Worm (Caenorhabditis elegans) whole organism, L4/young adult: ENCODE measurements around the gene atln-1.
"Not testable (repeated sequence)": the region's sequence is repeated elsewhere in the genome, so short reads cannot be mapped to it uniquely, and the experiment has no call there.

Experiments
- W03F9.2 ChIP-seq: fragments of 150-350 bp; optimal IDR thresholded peaks from 2 replicates; lab custom pipeline; 2014; ENCODE audit warnings: missing biosample characterization, missing genetic modification characterization
- dao-5 ChIP-seq: sonication (generic microtip); optimal IDR thresholded peaks from 2 replicates; lab custom pipeline; 2016; ENCODE audit warnings: missing genotype, missing genetic modification characterization, moderate library complexity, missing compliant biosample characterization
- him-1 ChIP-seq: sonication (generic microtip); optimal IDR thresholded peaks from 2 replicates; lab custom pipeline; 2016; ENCODE audit warnings: missing genotype, missing genetic modification reagents, missing genetic modification characterization, missing compliant biosample characterization

The atln-1 gene

DNA sequence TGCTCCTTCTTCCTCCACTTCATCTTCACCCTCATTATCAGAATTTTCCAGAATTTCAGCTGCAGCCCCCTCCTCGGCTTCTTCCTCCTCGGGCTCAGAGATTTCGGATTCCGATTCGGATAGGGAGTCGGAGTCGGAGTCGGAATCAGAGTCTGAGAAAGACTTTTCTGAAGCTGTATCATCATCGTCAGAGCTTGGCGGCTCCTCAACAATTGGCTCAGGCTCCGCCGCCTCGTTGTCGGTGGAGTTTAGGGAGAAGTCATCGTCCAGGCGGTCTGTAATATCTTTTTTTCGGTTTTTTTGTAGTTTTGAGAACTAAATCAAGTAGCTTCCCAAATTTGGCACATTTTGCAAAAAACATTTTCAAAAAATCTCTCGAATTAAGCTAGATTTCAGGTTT, 17.7 kb upstream of the atln-1 start:
- TF ChIP-seq him-1 (tag; lab: Kevin White, UChicago) (no peak), dao-5 (tag; lab: Kevin White, UChicago) (no peak), W03F9.2 (tag; lab: Kevin White, UChicago) (no peak)

ce11 chrIV:2771692-2772091, 16.8 kb upstream of the atln-1 start, which contains the start of gene Y54G2A.11:
Gene Y54G2A.11, minus strand, starts transcription at chrIV:2771792.
- TF ChIP-seq W03F9.2 (tag; lab: Kevin White, UChicago) (no peak), him-1 (tag; lab: Kevin White, UChicago) (no peak), dao-5 (tag; lab: Kevin White, UChicago) (no peak)

DNA sequence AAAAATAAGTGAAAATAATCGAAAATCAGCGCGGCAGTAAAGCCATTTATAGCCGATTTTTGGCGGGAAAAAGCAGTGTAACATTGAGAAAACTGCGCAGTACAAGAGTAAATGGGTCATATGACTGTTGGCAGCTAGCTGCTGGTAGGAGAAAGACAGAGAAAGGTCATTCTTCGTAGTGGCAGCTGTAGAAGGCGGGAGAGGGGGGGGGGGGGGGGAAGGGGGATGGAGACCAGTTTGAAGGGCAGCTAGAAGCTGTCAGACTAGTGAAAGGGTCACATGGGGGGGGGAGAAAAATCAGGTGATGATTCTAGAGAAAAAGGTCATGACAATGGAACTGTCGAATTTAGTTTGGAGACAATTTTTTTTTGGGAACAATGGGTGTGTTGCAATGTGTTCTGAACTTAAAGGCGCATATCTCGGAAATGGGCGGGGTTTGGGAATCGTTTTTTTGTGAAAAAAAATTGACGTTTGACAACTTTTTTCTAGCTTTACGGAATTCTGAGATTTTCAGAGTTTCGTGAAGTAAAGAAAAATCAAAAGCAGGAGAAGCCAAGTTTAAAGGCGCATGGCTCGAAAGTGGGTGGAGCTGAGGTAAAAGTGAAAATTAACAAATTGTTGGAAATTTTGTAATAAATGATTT, 16.2 kb upstream of the atln-1 start:
- TF ChIP-seq W03F9.2 (tag; lab: Kevin White, UChicago) (no peak), him-1 (tag; lab: Kevin White, UChicago) (no peak), dao-5 (tag; lab: Kevin White, UChicago) (no peak)

DNA sequence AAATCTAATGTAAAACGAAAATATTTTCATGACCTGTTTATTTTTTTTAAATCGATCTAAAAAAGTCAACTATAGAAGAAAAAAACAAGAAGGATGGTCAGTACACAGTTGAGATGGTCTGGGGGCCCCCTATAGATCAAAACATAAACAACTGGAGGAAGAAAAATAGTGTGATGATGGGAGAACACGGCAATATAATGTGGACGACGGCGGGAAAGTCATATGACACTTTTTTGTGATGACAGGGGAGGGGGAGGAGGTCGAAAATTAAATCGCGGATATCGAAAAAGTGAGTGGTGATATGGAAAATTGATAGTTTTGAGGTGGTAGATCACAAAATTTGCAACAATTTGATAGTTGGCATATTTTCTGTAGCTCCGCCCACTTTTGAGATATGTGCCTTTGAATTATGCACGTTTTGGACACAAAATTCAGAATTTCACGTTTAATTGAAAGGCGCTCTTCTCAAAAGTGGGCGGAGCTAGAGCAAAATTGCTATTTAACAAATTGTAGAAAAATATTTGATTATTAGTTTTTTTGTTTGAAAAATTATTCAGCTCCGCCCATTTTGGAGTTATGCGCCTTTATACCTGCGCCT, 15.0 kb upstream of the atln-1 start:
- TF ChIP-seq W03F9.2 (tag; lab: Kevin White, UChicago) (no peak), dao-5 (tag; lab: Kevin White, UChicago) (no peak), him-1 (tag; lab: Kevin White, UChicago) (no peak)

- TF ChIP-seq W03F9.2 (tag; lab: Kevin White, UChicago) (peak; percentile 43), him-1 (tag; lab: Kevin White, UChicago) (no peak), dao-5 (tag; lab: Kevin White, UChicago) (no peak)
Measured at ce11 chrIV:2774500-2774899, 14.0 kb upstream of the atln-1 start.

DNA sequence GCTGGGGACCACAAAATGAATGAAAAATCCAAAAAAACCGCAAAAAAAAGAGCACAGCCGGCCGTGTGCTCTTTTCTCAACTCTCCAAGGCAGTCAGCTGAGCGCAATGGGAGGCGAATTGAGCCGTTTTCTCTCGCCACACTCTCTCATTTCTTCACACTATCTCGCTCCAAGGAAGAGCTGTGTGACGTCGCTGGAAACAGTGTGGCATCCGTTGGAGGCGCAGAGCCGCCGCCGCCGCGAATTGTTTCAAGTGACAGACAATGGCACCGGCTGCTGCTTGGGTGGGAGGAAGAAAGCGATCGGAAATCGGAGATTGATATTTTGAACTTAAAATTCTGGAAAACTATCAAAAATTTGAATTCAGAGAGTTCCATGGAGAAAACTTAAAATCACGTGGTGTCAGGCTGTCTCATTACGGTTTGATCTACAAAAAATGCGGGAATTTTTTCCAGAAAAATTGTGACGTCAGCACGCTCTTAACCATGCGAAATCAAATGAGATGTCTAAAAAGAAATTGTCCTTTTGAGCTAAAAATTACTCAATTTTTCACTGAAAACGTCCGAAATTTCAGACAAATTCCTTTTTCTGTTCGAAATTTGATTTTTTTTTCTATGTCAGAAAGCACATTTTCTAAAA, 12.4 kb upstream of the atln-1 start:
- TF ChIP-seq W03F9.2 (tag; lab: Kevin White, UChicago) (no peak), him-1 (tag; lab: Kevin White, UChicago) (no peak), dao-5 (tag; lab: Kevin White, UChicago) (no peak)

DNA sequence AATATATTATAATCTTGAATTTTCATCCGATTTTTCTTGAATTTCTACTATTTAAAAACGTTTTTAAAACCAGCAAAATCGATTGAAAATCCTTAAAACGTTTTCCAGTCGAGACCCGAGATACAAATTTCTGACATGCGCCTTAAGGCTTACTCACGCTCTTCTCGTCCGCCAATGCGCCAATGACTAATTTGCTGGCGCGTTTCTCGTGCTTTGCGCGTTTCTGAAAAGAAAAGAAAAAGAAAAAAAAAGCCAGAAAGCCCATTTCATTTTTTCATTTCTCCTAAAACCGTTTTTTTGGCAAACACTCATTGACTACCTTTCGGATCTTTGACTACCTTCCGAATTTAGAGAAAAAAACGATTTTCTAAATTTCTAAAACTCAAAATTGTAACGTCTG, 11.8 kb upstream of the atln-1 start:
- TF ChIP-seq W03F9.2 (tag; lab: Kevin White, UChicago): no peak
- no peak for TF ChIP-seq dao-5 (tag; lab: Kevin White, UChicago)
- no peak for TF ChIP-seq him-1 (tag; lab: Kevin White, UChicago)

ce11 chrIV:2777841-2778240, 10.6 kb upstream of the atln-1 start, which contains the start of gene Y54G2A.72:
Gene Y54G2A.72, plus strand, starts transcription at chrIV:2778141.
- TF ChIP-seq him-1, dao-5, W03F9.2 (tag; lab: Kevin White, UChicago): not testable (repeated sequence)

DNA sequence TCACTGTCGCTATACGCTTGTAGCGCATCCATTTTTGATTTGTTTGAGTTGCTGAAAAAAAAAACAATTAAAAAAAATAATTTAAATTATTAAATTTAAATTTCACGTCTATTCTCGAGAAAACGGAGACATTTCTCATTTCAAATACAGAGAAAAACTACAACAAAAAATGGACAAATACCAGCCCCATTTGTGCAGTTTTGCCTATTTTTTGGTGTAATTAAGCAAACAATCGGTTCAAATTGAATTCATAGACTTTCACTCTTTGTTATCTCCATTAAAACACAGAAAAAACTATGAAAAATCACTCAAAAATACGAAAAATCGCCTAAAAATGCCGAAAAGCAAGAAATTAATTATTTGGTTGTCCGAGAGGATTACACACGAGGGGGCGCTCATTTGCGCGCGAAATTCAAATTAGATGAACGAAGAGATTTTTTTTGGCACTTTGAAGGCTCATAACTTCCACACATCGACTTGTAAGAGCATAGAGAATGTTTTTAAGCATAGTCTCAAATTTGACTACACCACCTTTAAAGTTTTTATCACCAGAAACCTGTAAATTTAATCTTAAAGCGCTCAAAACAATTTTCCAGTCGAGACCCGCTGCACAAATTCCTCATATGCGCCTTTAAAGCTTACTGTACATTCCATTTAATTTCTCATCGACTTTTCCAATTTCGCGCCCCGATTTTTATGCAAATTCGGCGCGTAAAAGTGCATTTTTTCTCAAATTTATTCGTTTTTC, 5.5 kb upstream of the atln-1 start, which contains the start of gene Y54G2A.12:
Gene Y54G2A.12 (minus strand): TSS at position 51 of the 748 bp plus-strand sequence.
- TF ChIP-seq W03F9.2 (tag; lab: Kevin White, UChicago): no peak
- TF ChIP-seq dao-5 (tag; lab: Kevin White, UChicago): no peak
- no peak for TF ChIP-seq him-1 (tag; lab: Kevin White, UChicago)

- no peak for TF ChIP-seq dao-5 (tag; lab: Kevin White, UChicago)
- no peak for TF ChIP-seq him-1 (tag; lab: Kevin White, UChicago)
Measured at ce11 chrIV:2785057-2785456, 3.4 kb upstream of the atln-1 start.

DNA sequence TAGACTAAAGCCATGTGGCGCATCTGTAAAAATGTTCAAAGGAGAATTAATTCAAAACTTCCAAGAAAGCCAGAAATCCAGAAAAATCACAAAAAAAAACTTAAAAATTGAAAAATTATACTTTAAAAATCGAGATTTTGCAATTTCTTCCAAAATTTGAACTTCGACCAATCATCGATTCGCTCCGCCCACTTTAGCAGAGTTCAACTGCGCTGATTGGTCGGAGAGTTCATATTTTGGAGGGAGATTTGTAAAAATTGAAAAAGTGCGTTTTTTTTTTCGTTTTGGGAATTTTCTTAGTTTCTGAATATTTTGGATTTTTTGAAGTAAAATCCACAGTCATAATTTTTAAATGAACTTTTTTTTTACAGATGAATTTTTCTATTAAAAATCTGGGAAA, 5.5 kb downstream of the atln-1 start:
- no peak for TF ChIP-seq dao-5 (tag; lab: Kevin White, UChicago)
- TF ChIP-seq W03F9.2 (tag; lab: Kevin White, UChicago): no peak
- TF ChIP-seq him-1 (tag; lab: Kevin White, UChicago): no peak

DNA sequence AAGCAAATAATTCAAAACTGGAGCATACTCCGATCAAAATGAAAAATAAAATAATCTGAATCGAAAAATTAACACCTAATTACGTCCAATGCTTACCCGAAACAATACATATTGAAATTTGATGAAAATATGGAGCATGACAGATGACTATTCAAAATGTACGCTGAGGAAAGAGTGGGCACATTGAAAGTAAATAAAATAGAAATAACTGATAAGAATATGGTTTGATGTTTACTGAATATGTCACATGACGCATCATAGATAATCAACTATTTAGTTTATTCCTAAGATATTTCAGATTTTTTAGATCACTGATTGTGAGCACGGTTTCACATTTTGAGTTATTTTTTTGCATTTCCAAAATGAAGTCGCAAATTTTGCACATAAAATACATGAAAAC, 9.8 kb downstream of the atln-1 start, which contains the start of gene Y54G2A.52:
Gene Y54G2A.52 (minus strand): TSS at position 348 of the 400 bp plus-strand sequence.
- TF ChIP-seq dao-5 (tag; lab: Kevin White, UChicago) (no peak), W03F9.2 (tag; lab: Kevin White, UChicago) (no peak), him-1 (tag; lab: Kevin White, UChicago) (no peak)

DNA sequence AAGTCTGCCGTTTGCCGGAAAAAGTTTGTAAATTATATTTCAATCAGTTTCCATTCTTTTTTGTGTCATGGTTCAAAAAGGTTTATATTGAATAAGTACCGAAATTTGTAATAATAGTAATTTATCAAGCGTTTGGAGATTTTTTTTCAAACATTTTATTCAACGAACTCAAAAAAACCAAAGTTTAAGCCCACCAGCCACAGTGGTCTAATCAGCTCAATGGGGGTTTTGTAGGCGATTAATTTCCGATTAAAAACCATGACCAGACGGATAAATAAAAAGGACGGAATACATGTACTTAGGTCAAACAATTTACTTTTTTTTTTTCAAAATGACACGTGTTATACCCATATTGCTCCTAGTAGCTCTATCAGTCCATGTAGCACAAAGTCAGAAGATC, 10.9 kb downstream of the atln-1 start, which contains the start of gene Y54G2A.10:
Gene Y54G2A.10 (plus strand): TSS at position 301 of the 400 bp plus-strand sequence.
- TF ChIP-seq dao-5 (tag; lab: Kevin White, UChicago): no peak
- no peak for TF ChIP-seq him-1 (tag; lab: Kevin White, UChicago)
- TF ChIP-seq W03F9.2 (tag; lab: Kevin White, UChicago): no peak
